Fruit fly (Drosophila melanogaster): Measurements from ENCODE around the gene Dph1.
A peak's percentile ranks its signal among the peaks of the same experiment; 100 is the strongest.

The Dph1 gene

dm6 chr3L:11721498-11721946 is 24.8 kb upstream of the Dph1 start (continued):
- TF ChIP-seq Med (GFP tag) (peak; percentile 79), Pdp1 (GFP tag; optimal IDR thresholded peaks at IDR 0.05) (no peak), otp (GFP tag; IDR thresholded peaks at IDR 0.05) (no peak), Dip3 (GFP tag; optimal IDR thresholded peaks at IDR 0.05) (peak; percentile 20), Xrp1 (GFP tag; IDR thresholded peaks at IDR 0.05) (peak; percentile 54; the same call in 1 of the 2 replicates), ATbp (GFP tag; optimal IDR thresholded peaks at IDR 0.05) (no peak), Aef1 (GFP tag; IDR thresholded peaks at IDR 0.05) (peak; percentile 26; the same call in 1 of the 3 replicates), vnd (GFP tag; IDR thresholded peaks at IDR 0.05; ENCODE audit: partially characterized antibody) (no peak), CG11695 (GFP tag; IDR thresholded peaks at IDR 0.05) (0 out of 3 replicates have a peak, but pooled peaks have one; percentile 10), Nf-YC (tag; optimal IDR thresholded peaks at IDR 0.05) (no peak), CG9215 (GFP tag; IDR thresholded peaks at IDR 0.05) (no peak), hkb (optimal IDR thresholded peaks at IDR 0.05) (no peak), hkb (GFP tag; IDR thresholded peaks at IDR 0.05) (0 out of 2 replicates have a peak, but pooled peaks have one; percentile 26), Hmx (GFP tag; optimal IDR thresholded peaks at IDR 0.05) (no peak), zfh2 (GFP tag; optimal IDR thresholded peaks at IDR 0.05) (peak; percentile 7), Fer1 (GFP tag; optimal IDR thresholded peaks at IDR 0.05) (peak; percentile 8), unpg (GFP tag; optimal IDR thresholded peaks at IDR 0.05) (peak; percentile 37), Ptx1 (GFP tag; IDR thresholded peaks at IDR 0.05) (peak; percentile 58), vvl (GFP tag; IDR thresholded peaks at IDR 0.05) (peak; percentile 21; the same call in 1 of the 2 replicates), luna (GFP tag; optimal IDR thresholded peaks at IDR 0.05) (peak; percentile 9), sna (GFP tag; IDR thresholded peaks at IDR 0.05; ENCODE audit: partially characterized antibody) (no peak), gsb-n (tag; optimal IDR thresholded peaks at IDR 0.05) (no peak), en (GFP tag; optimal IDR thresholded peaks at IDR 0.05) (no peak), CG1603 (tag; optimal IDR thresholded peaks at IDR 0.05) (peak; percentile 2), twi (tag; optimal IDR thresholded peaks at IDR 0.05) (no peak), al (GFP tag; IDR thresholded peaks at IDR 0.05) (peak; percentile 29; the same call in 1 of the 2 replicates), CG7987 (GFP tag; optimal IDR thresholded peaks at IDR 0.05) (peak; percentile 96), HHEX (GFP tag; optimal IDR thresholded peaks at IDR 0.05) (peak; percentile 8), CG17361 (GFP tag; IDR thresholded peaks at IDR 0.05) (no peak), Hmr (GFP tag; optimal IDR thresholded peaks at IDR 0.05) (peak; percentile 38), HLH54F (GFP tag; optimal IDR thresholded peaks at IDR 0.05) (peak; percentile 4), TFAM (GFP tag; optimal IDR thresholded peaks at IDR 0.05) (no peak), grau (tag; optimal IDR thresholded peaks at IDR 0.05) (peak; percentile 89), CG9727 (GFP tag; optimal IDR thresholded peaks at IDR 0.05) (no peak), CG15269 (tag; optimal IDR thresholded peaks at IDR 0.05) (peak; percentile 24), gce (GFP tag; IDR thresholded peaks at IDR 0.05) (no peak), CG32532 (GFP tag; IDR thresholded peaks at IDR 0.05) (peak; percentile 57), fd3F (GFP tag; optimal IDR thresholded peaks at IDR 0.05) (peak; percentile 18), Hr78 (GFP tag; optimal IDR thresholded peaks at IDR 0.05) (peak in 1 of 2 experiments; percentile 58), CG4328 (GFP tag; optimal IDR thresholded peaks at IDR 0.05) (no peak)

DNA sequence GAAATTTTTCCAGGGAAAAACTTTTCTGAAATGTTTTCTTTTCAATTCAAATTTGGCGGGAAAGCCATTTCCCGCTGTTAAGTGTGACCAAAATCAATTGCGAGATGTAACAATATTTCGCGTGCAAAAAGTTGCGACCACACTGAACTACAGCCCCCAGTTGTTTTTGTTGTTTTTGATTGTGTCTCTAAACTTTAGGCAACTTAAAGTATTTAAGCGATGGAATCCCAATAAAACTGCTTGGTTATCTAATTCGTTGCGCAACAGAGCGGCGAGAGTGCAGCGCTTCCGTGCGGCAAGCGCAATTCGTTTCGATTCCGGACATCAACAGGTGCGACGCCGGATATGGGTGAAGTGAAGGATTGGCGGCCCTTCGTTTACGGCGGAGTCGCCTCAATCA is 24.0 kb upstream of the Dph1 start, which contains the start of gene Bmcp:
Gene Bmcp (plus strand): TSS at position 155 of the 400 bp plus-strand sequence.
- TF ChIP-seq CG14710 (tag; optimal IDR thresholded peaks at IDR 0.05) (peak; percentile 30), CG14965 (GFP tag; optimal IDR thresholded peaks at IDR 0.05; ENCODE audit: borderline replicate concordance) (no peak), Fer1 (GFP tag; optimal IDR thresholded peaks at IDR 0.05) (peak; percentile 35), unpg (GFP tag; optimal IDR thresholded peaks at IDR 0.05) (peak; percentile 7), amos (GFP tag; IDR thresholded peaks at IDR 0.05; ENCODE audit: partially characterized antibody) (0 out of 2 replicates have a peak, but pooled peaks have one; percentile 7), NfI (GFP tag; optimal IDR thresholded peaks at IDR 0.05) (peak; percentile 51), tin (GFP tag; optimal IDR thresholded peaks at IDR 0.05) (no peak), CG33213 (GFP tag; optimal IDR thresholded peaks at IDR 0.05) (peak; percentile 26), CoRest (tag; optimal IDR thresholded peaks at IDR 0.05) (peak; percentile 35), MESR4 (GFP tag; optimal IDR thresholded peaks at IDR 0.05) (peak; percentile 49), vvl (GFP tag; IDR thresholded peaks at IDR 0.05) (peak; percentile 26; the same call in 1 of the 2 replicates), CG13424 (tag; optimal IDR thresholded peaks at IDR 0.05) (no peak), nau (GFP tag; optimal IDR thresholded peaks at IDR 0.05) (peak; percentile 18), Pdp1 (GFP tag; optimal IDR thresholded peaks at IDR 0.05) (peak in 1 of 2 experiments; percentile 90), scrt (GFP tag; optimal IDR thresholded peaks at IDR 0.05) (peak; percentile 81)

Data from whole organism, embryonic.